Fruit fly (Drosophila melanogaster) whole organism, wandering third instar larva: Measurements from ENCODE around the gene tinc.

ENCODE experiments used
- Abd-B ChIP-seq: fragments of >200 bp; optimal IDR thresholded peaks from 2 replicates; lab custom pipeline; 2017; ENCODE audit warnings: missing biosample characterization, missing genetic modification characterization
- Dfd ChIP-seq: fragments of >200 bp; optimal IDR thresholded peaks from 2 replicates; lab custom pipeline; 2017; ENCODE audit warnings: missing biosample characterization, missing genetic modification characterization
- Mio ChIP-seq: sonication (Bioruptor generic); optimal IDR thresholded peaks from 2 replicates; lab custom pipeline; 2016; ENCODE audit warnings: missing biosample characterization, missing genetic modification characterization
- Sp1 ChIP-seq: fragments of 200-800 bp; sonication (Bioruptor generic); optimal IDR thresholded peaks from 3 replicates; lab custom pipeline; 2019; ENCODE audit warnings: missing biosample characterization, mild to moderate bottlenecking, missing genetic modification characterization, moderate library complexity
- Vsx2 ChIP-seq: fragments of 200-300, 225-300 bp; sonication (Bioruptor generic); optimal IDR thresholded peaks from 2 replicates; lab custom pipeline; 2018; ENCODE audit warnings: missing biosample characterization, missing genetic modification characterization; ENCODE audit not compliant: partially characterized antibody
- h ChIP-seq: fragments of 200-800 bp; sonication (Bioruptor generic); optimal IDR thresholded peaks from 3 replicates; lab custom pipeline; 2016; ENCODE audit warnings: missing biosample characterization, mild to moderate bottlenecking, missing genetic modification characterization
- sv ChIP-seq: fragments of 200-800 bp; sonication (Bioruptor generic); optimal IDR thresholded peaks from 3 replicates; lab custom pipeline; 2016; ENCODE audit warnings: missing biosample characterization, missing genetic modification characterization

DNA sequence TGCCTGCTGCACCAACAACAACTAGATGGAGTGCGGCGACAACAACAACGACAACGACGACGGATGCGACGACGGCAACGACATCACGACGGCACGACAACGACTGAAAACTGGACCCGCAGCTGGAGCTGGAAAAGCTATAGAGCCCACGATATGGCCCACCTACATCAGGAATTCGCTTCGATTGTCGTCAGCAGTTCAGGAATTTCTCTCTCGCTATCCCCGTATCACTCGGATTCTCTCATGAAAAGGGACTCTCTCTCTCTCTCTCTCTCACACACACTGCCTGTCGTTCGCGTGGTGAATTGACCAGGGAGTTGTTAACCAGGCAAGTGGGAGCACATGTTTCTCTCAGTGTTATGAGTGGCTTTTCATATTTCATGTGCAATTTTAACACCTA is 105.1 kb downstream of the tinc start, which contains the start of gene Rim:
- TF ChIP-seq h (GFP tag; lab: Kevin White, UChicago) = no peak
- no peak for TF ChIP-seq Abd-B (GFP tag; lab: Kevin White, UChicago)
- no peak for TF ChIP-seq Vsx2 (GFP tag; lab: Kevin White, UChicago)
- no peak for TF ChIP-seq Sp1
- TF ChIP-seq Dfd (GFP tag; lab: Kevin White, UChicago) = no peak
- TF ChIP-seq sv (GFP tag; lab: Kevin White, UChicago) = no peak
- TF ChIP-seq Mio (GFP tag; lab: Kevin White, UChicago) = no peak
